Worm (Caenorhabditis elegans) whole organism, mixed stage, embryonic: ENCODE measurements around the gene F08F3.8.
"Not testable (repeated sequence)": the region's sequence is repeated elsewhere in the genome, so short reads cannot be mapped to it uniquely, and the experiment has no call there.

ENCODE experiments used
- M03D4.4 ChIP-seq: sonication (generic microtip); optimal IDR thresholded peaks from 2 replicates; lab custom pipeline; 2017; ENCODE audit warnings: mild to moderate bottlenecking, missing genetic modification characterization, missing compliant biosample characterization
- bed-3 ChIP-seq: fragments of 200-800 bp; sonication (Bioruptor generic); optimal IDR thresholded peaks from 3 replicates; lab custom pipeline; 2018; ENCODE audit warnings: mild to moderate bottlenecking, missing genetic modification characterization, moderate library complexity, missing compliant biosample characterization
- ceh-39 ChIP-seq: fragments of 150-350 bp; optimal IDR thresholded peaks from 2 replicates; lab custom pipeline; 2014; ENCODE audit warnings: missing biosample characterization, missing genetic modification characterization
- ceh-43 ChIP-seq: fragments of 200-800 bp; sonication (Bioruptor generic); optimal IDR thresholded peaks from 2 replicates; lab custom pipeline; 2018; ENCODE audit warnings: mild to moderate bottlenecking, missing genetic modification characterization, moderate library complexity, missing compliant biosample characterization
- ceh-83 ChIP-seq: fragments of 200-800 bp; sonication (Bioruptor generic); optimal IDR thresholded peaks from 2 replicates; lab custom pipeline; 2018; ENCODE audit warnings: mild to moderate bottlenecking, missing genetic modification characterization, missing compliant biosample characterization
- cnd-1 ChIP-seq: fragments of 200-800 bp; sonication (Bioruptor generic); optimal IDR thresholded peaks from 2 replicates; lab custom pipeline; 2018; ENCODE audit warnings: mild to moderate bottlenecking, missing genetic modification characterization, missing compliant biosample characterization
- elt-1 ChIP-seq: sonication (generic microtip); optimal IDR thresholded peaks from 2 replicates; lab custom pipeline; 2017; ENCODE audit warnings: missing genetic modification characterization, mild to moderate bottlenecking, missing compliant biosample characterization, antibody characterized with exemption, moderate library complexity, borderline replicate concordance; ENCODE audit not compliant: insufficient read depth
- ham-2 ChIP-seq: fragments of 200-800 bp; sonication (Bioruptor generic); optimal IDR thresholded peaks from 2 replicates; lab custom pipeline; 2018; ENCODE audit warnings: mild to moderate bottlenecking, missing genetic modification characterization, missing compliant biosample characterization
- lin-13 ChIP-seq: fragments of 150-350 bp; optimal IDR thresholded peaks from 2 replicates; lab custom pipeline; 2014; ENCODE audit warnings: missing biosample characterization, missing genetic modification characterization
- lin-32 ChIP-seq: fragments of 200-800 bp; sonication (Bioruptor generic); optimal IDR thresholded peaks from 2 replicates; lab custom pipeline; 2018; ENCODE audit warnings: mild to moderate bottlenecking, missing genetic modification characterization, missing compliant biosample characterization
- lsy-2 ChIP-seq: fragments of 150-350 bp; optimal IDR thresholded peaks from 2 replicates; lab custom pipeline; 2014; ENCODE audit warnings: missing biosample characterization, missing genetic modification characterization
- mep-1 ChIP-seq: fragments of 150-350 bp; optimal IDR thresholded peaks from 2 replicates; lab custom pipeline; 2017; ENCODE audit warnings: missing biosample characterization, missing genetic modification reagents, missing genetic modification characterization, inconsistent platforms
- mls-2 ChIP-seq: sonication (generic microtip); optimal IDR thresholded peaks from 2 replicates; lab custom pipeline; 2016; ENCODE audit warnings: mild to moderate bottlenecking, missing genetic modification characterization, moderate library complexity, missing compliant biosample characterization
- nhr-12 ChIP-seq: fragments of 150-350 bp; optimal IDR thresholded peaks from 2 replicates; lab custom pipeline; 2014; ENCODE audit warnings: missing biosample characterization, missing genetic modification characterization
- nhr-2 ChIP-seq: fragments of 150-350 bp; optimal IDR thresholded peaks from 2 replicates; lab custom pipeline; 2014; ENCODE audit warnings: missing biosample characterization, missing genetic modification characterization
- nhr-237 ChIP-seq: fragments of 150-350 bp; optimal IDR thresholded peaks from 2 replicates; lab custom pipeline; 2014; ENCODE audit warnings: missing biosample characterization, missing genetic modification characterization
- nhr-28 ChIP-seq: fragments of 150-350 bp; optimal IDR thresholded peaks from 2 replicates; lab custom pipeline; 2014; ENCODE audit warnings: missing biosample characterization, missing genetic modification characterization
- nhr-76 ChIP-seq: sonication (generic microtip); optimal IDR thresholded peaks from 2 replicates; lab custom pipeline; 2017; ENCODE audit warnings: missing biosample characterization, missing genetic modification characterization
- pha-4 ChIP-seq: fragments of 150-350 bp; optimal IDR thresholded peaks from 2 replicates; lab custom pipeline; 2018; ENCODE audit warnings: missing biosample characterization, missing genetic modification reagents, missing genetic modification characterization
- sem-2 ChIP-seq: fragments of 200-800 bp; sonication (Bioruptor generic); optimal IDR thresholded peaks from 2 replicates; lab custom pipeline; 2018; ENCODE audit warnings: mild to moderate bottlenecking, missing genetic modification characterization, missing compliant biosample characterization
- snpc-4 ChIP-seq: fragments of 150-350 bp; optimal IDR thresholded peaks from 2 replicates; lab custom pipeline; 2014; ENCODE audit warnings: missing biosample characterization, missing genetic modification characterization
- sptf-1 ChIP-seq: sonication (generic microtip); optimal IDR thresholded peaks from 2 replicates; lab custom pipeline; 2017; ENCODE audit warnings: mild to moderate bottlenecking, missing genetic modification characterization, moderate library complexity, missing compliant biosample characterization
- tbx-8 ChIP-seq: fragments of 200-800 bp; sonication (Bioruptor generic); optimal IDR thresholded peaks from 2 replicates; lab custom pipeline; 2018; ENCODE audit warnings: mild to moderate bottlenecking, missing genetic modification characterization, moderate library complexity, missing compliant biosample characterization
- unc-120 ChIP-seq: sonication (generic microtip); optimal IDR thresholded peaks from 2 replicates; lab custom pipeline; 2017; ENCODE audit warnings: missing genetic modification characterization, missing compliant biosample characterization; ENCODE audit not compliant: poor library complexity, severe bottlenecking
- unc-39 ChIP-seq: fragments of 150-350 bp; optimal IDR thresholded peaks from 2 replicates; lab custom pipeline; 2014; ENCODE audit warnings: missing biosample characterization, missing genetic modification characterization
- unc-62 ChIP-seq: fragments of 150-350 bp; optimal IDR thresholded peaks from 2 replicates; lab custom pipeline; 2014; ENCODE audit warnings: missing biosample characterization, missing genetic modification reagents, missing genetic modification characterization
- zip-8 ChIP-seq: fragments of 150-350 bp; optimal IDR thresholded peaks from 2 replicates; lab custom pipeline; 2014; ENCODE audit warnings: missing biosample characterization, missing genetic modification characterization
- ztf-11 ChIP-seq: fragments of 150-350 bp; optimal IDR thresholded peaks from 2 replicates; lab custom pipeline; 2014; ENCODE audit warnings: missing biosample characterization, missing genetic modification characterization

F08F3.8 gene

ce11 chrV:5432499-5432898, at the start of gene F08F3.8:
Gene F08F3.8 (minus strand): TSS chrV:5432599.
- TF ChIP-seq nhr-76 (tag; lab: Kevin White, UChicago): no peak
- no peak for TF ChIP-seq ceh-83 (GFP tag; lab: Kevin White, UChicago)
- no peak for TF ChIP-seq lin-13 (tag; lab: Kevin White, UChicago)
- TF ChIP-seq ham-2: no peak
- TF ChIP-seq lsy-2 (tag; lab: Kevin White, UChicago): no peak
- no peak for TF ChIP-seq cnd-1 (tag; lab: Kevin White, UChicago)
- no peak for TF ChIP-seq bed-3 (GFP tag; lab: Kevin White, UChicago)
- TF ChIP-seq lin-32: no peak
- no peak for TF ChIP-seq tbx-8 (GFP tag; lab: Kevin White, UChicago)

- no peak for TF ChIP-seq pha-4 (tag; lab: Kevin White, UChicago)
- TF ChIP-seq nhr-237: no peak
- TF ChIP-seq cnd-1 (tag; lab: Kevin White, UChicago): no peak
- no peak for TF ChIP-seq nhr-12 (tag; lab: Kevin White, UChicago)
- TF ChIP-seq bed-3 (GFP tag; lab: Kevin White, UChicago): no peak
- no peak for TF ChIP-seq ceh-43 (GFP tag; lab: Kevin White, UChicago)
- no peak for TF ChIP-seq ceh-83 (GFP tag; lab: Kevin White, UChicago)
- no peak for TF ChIP-seq nhr-2 (tag; lab: Kevin White, UChicago)
These were observed 45.3 kb upstream of the F08F3.8 start for ce11 chrV:5477719-5478118.

- not testable (repeated sequence) for TF ChIP-seq nhr-2 (tag; lab: Kevin White, UChicago); ceh-43 (GFP tag; lab: Kevin White, UChicago); lsy-2 (tag; lab: Kevin White, UChicago)
These were observed 38.5 kb upstream of the F08F3.8 start, which contains the start of gene ZC317.7 for ce11 chrV:5470930-5471329. Gene ZC317.7 (minus strand): TSS chrV:5471030.

ce11 chrV:5468489-5468888, 36.1 kb upstream of the F08F3.8 start, which contains the start of gene ZC317.6:
Gene ZC317.6 (minus strand): TSS chrV:5468589.
- not testable (repeated sequence) for TF ChIP-seq unc-120 (tag; lab: Kevin White, UChicago); M03D4.4; unc-62 (GFP tag; lab: Kevin White, UChicago)

ce11 chrV:5465335-5465734, 32.9 kb upstream of the F08F3.8 start, which contains the start of gene srg-68:
Gene srg-68 (minus strand): TSS chrV:5465435.
- TF ChIP-seq ceh-39 (tag; lab: Kevin White, UChicago) (no peak), sptf-1 (tag; lab: Kevin White, UChicago) (no peak), mls-2 (tag; lab: Kevin White, UChicago) (no peak), nhr-237 (no peak), mep-1 (tag; lab: Kevin White, UChicago) (no peak), nhr-2 (tag; lab: Kevin White, UChicago) (no peak), bed-3 (GFP tag; lab: Kevin White, UChicago) (no peak), unc-120 (tag; lab: Kevin White, UChicago) (no peak)

- TF ChIP-seq nhr-12 (tag; lab: Kevin White, UChicago) (no peak), mep-1 (tag; lab: Kevin White, UChicago) (no peak), nhr-28 (tag; lab: Kevin White, UChicago) (no peak), unc-120 (tag; lab: Kevin White, UChicago) (no peak), sem-2 (GFP tag; lab: Kevin White, UChicago) (no peak), unc-62 (GFP tag; lab: Kevin White, UChicago) (no peak), elt-1 (no peak)
- TF ChIP-seq, all 35 proteins: peak for 0
These were observed 30.5 kb upstream of the F08F3.8 start, which contains the start of gene srg-67 for ce11 chrV:5462894-5463293. Gene srg-67 (minus strand): TSS chrV:5462994.

- TF ChIP-seq ztf-11: no peak
- no peak for TF ChIP-seq lin-32
- no peak for TF ChIP-seq snpc-4 (tag; lab: Kevin White, UChicago)
- no peak for TF ChIP-seq zip-8 (tag; lab: Kevin White, UChicago)
- TF ChIP-seq elt-1: no peak
- no peak for TF ChIP-seq ceh-43 (GFP tag; lab: Kevin White, UChicago)
- TF ChIP-seq sem-2 (GFP tag; lab: Kevin White, UChicago): no peak
- no peak for TF ChIP-seq ceh-83 (GFP tag; lab: Kevin White, UChicago)
- no peak for TF ChIP-seq unc-39
- TF ChIP-seq, all 35 proteins: peak for 0
These were observed 27.4 kb upstream of the F08F3.8 start, which contains the start of gene ZC317.2 for ce11 chrV:5459806-5460205. Gene ZC317.2 (plus strand): TSS chrV:5460106.
